Worm (Caenorhabditis elegans): ENCODE measurements around the gene tra-1.

DNA sequence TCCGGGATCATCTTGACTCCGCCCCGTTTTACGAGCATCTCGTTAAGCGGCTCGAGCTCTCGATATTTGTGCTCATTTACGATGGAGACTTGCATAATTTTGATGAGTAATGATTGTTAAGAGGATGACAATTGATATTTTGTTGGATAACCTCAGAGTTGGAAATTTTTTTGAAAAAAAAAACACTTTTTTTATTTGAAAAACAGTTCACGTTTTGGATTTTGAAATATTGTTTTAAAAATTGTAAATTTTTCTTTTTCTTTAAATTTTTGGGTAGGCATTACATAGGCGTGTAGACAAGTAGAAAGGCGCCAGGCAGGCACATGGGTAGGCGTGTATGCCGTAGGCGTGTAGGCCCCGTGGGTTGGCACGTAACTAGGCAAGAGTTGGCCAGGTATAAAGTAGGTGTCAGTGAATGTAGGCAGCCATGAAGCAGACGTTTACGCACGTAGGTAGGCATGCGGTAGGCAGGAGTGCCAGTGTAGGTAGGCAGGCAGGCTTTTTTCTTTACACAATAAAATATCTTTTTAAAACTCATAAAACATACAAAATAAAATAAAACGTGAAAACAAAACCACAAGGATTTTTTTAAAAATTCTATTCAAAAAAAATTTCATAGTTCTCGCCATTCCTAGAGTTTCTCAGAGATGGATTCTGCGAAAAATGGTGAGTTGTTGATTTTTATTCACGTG is 23.3 kb upstream of the tra-1 start, which contains the start of the genes tbx-34 and wht-8:
- TF ChIP-seq Y22D7AL.16 (tag; optimal IDR thresholded peaks at IDR 0.05) (no peak), fkh-10 (GFP tag; optimal IDR thresholded peaks at IDR 0.05) (no peak), ceh-14 (tag; optimal IDR thresholded peaks at IDR 0.05) (no peak), pros-1 (tag; optimal IDR thresholded peaks at IDR 0.05) (no peak), ama-1 (optimal IDR thresholded peaks at IDR 0.05) (no peak), ceh-48 (tag; optimal IDR thresholded peaks at IDR 0.05) (no peak), ceh-45 (GFP tag; IDR thresholded peaks at IDR 0.05) (no peak), ceh-19 (GFP tag; optimal IDR thresholded peaks at IDR 0.05) (no peak)

Measured in whole organism, late embryonic.